Worm (Caenorhabditis elegans) whole organism, L4 larva: ENCODE data around the gene F13D11.4.

Experiments used
- F44E2.7 ChIP-seq: fragments of 200-800 bp; sonication (Bioruptor generic); IDR thresholded peaks from 2 replicates; pipeline ENCODE4 v2.1.2; 2022; ENCODE audit warnings: missing genetic modification characterization, missing compliant biosample characterization
- Y75B8A.6 ChIP-seq: fragments of 200-800 bp; sonication (Bioruptor generic); IDR thresholded peaks from 2 replicates; pipeline ENCODE4 v1.3.6; 2022; ENCODE audit warnings: missing genetic modification reagents, missing genetic modification characterization, missing compliant biosample characterization
- ama-1 ChIP-seq: fragments of 150-350 bp; optimal IDR thresholded peaks from 2 replicates; lab custom pipeline; 2014; ENCODE audit warnings: inconsistent platforms, mixed read lengths
- lin-13 ChIP-seq: fragments of 150-350 bp; optimal IDR thresholded peaks from 2 replicates; lab custom pipeline; 2014; ENCODE audit warnings: missing biosample characterization, missing genetic modification reagents, missing genetic modification characterization
- nhr-11 ChIP-seq: fragments of 150-350 bp; optimal IDR thresholded peaks from 2 replicates; lab custom pipeline; 2014; ENCODE audit warnings: missing biosample characterization, missing genetic modification characterization
- nhr-42 ChIP-seq: fragments of 200-800 bp; sonication (Bioruptor generic); IDR thresholded peaks from 2 replicates; pipeline ENCODE4 v1.3.6; 2022; ENCODE audit warnings: missing genetic modification characterization, missing compliant biosample characterization
- nhr-76 ChIP-seq: fragments of 150-350 bp; optimal IDR thresholded peaks from 2 replicates; lab custom pipeline; 2014; ENCODE audit warnings: missing biosample characterization, missing genetic modification characterization
- unc-39 ChIP-seq: sonication (generic microtip); optimal IDR thresholded peaks from 2 replicates; lab custom pipeline; 2017; ENCODE audit warnings: missing biosample characterization, missing genetic modification characterization
- unc-62 ChIP-seq, 3 experiments: fragments of 150-350 bp in 1 of 3; sonication (generic microtip); optimal IDR thresholded peaks in 2 of 3; peaks in 1 of 3; 1 replicate in 1 of 3; 2 replicates in 2 of 3; lab custom pipeline; 2014 to 2017; ENCODE audit warnings: missing biosample characterization in 3 of 3, missing genetic modification characterization in 3 of 3, missing genetic modification reagents in 3 of 3, missing genotype in 1 of 3
- vab-7 ChIP-seq: fragments of 200-800 bp; sonication (Bioruptor generic); IDR thresholded peaks from 2 replicates; pipeline ENCODE4 v1.3.6; 2022; ENCODE audit warnings: missing genetic modification reagents, missing genetic modification characterization, missing compliant biosample characterization
- zip-11 ChIP-seq: fragments of 200-800 bp; sonication (Bioruptor generic); IDR thresholded peaks from 2 replicates; pipeline ENCODE4 v1.3.6; 2022; ENCODE audit warnings: missing genetic modification characterization, missing compliant biosample characterization

ce11 chrX:5817078-5817477, 17.5 kb downstream of the F13D11.4 start:
- no peak for TF ChIP-seq nhr-11 (tag; lab: Kevin White, UChicago)
- TF ChIP-seq vab-7 (GFP tag; lab: Robert Waterston, UW): no peak
- no peak for TF ChIP-seq zip-11 (GFP tag; lab: Robert Waterston, UW)
- no peak for TF ChIP-seq nhr-42 (GFP tag; lab: Robert Waterston, UW)
- TF ChIP-seq unc-39: no peak
- TF ChIP-seq Y75B8A.6: no peak
- no peak for TF ChIP-seq nhr-76 (tag; lab: Kevin White, UChicago)
- no peak for TF ChIP-seq unc-62 (GFP tag; optimal IDR thresholded peaks at IDR 0.05 in 1 of 2; lab: Kevin White, UChicago)
- TF ChIP-seq unc-62 (tag; optimal IDR thresholded peaks at IDR 0.05; lab: Kevin White, UChicago): no peak
- TF ChIP-seq F44E2.7 (GFP tag; lab: Robert Waterston, UW): no peak
- no peak for TF ChIP-seq ama-1
- no peak for TF ChIP-seq lin-13 (GFP tag; lab: Kevin White, UChicago)
